Fruit fly (Drosophila melanogaster) whole organism, embryonic: ENCODE data around the gene CG13675.
A peak's percentile ranks its signal among the peaks of the same experiment; 100 is the strongest.

Experiments
- Bgb ChIP-seq: fragments of 200-800 bp; sonication (Bioruptor generic); IDR thresholded peaks from 2 replicates; pipeline ENCODE4 v1.3.6; 2022; ENCODE audit warnings: missing biosample characterization, missing genetic modification characterization; ENCODE audit not compliant: partially characterized antibody
- Blimp-1 ChIP-seq: fragments of 200-800 bp; sonication (Bioruptor generic); optimal IDR thresholded peaks from 3 replicates; lab custom pipeline; 2018; ENCODE audit warnings: missing biosample characterization, missing genetic modification characterization, mild to moderate bottlenecking, moderate library complexity, missing genetic modification reagents
- CG10147 ChIP-seq: fragments of 200-800 bp; sonication (Bioruptor generic); optimal IDR thresholded peaks from 2 replicates; lab custom pipeline; 2019; ENCODE audit warnings: missing biosample characterization, mild to moderate bottlenecking, missing genetic modification characterization, moderate library complexity
- CG10209 ChIP-seq: fragments of 200-800 bp; sonication (Bioruptor generic); optimal IDR thresholded peaks from 3 replicates; lab custom pipeline; 2017; ENCODE audit warnings: missing biosample characterization, mild to moderate bottlenecking, missing genetic modification characterization, missing genetic modification reagents
- CG1233 ChIP-seq: fragments of 200-800 bp; sonication (Bioruptor generic); optimal IDR thresholded peaks from 4 replicates; lab custom pipeline; 2018; ENCODE audit warnings: missing biosample characterization, mild to moderate bottlenecking, missing genetic modification characterization
- CG15269 ChIP-seq: fragments of 200-800 bp; sonication (Bioruptor generic); optimal IDR thresholded peaks from 2 replicates; lab custom pipeline; 2018; ENCODE audit warnings: missing biosample characterization, mild to moderate bottlenecking, missing genetic modification characterization, moderate library complexity
- CG1529 ChIP-seq: fragments of 200-800 bp; sonication (Bioruptor generic); optimal IDR thresholded peaks from 3 replicates; lab custom pipeline; 2018; ENCODE audit warnings: missing biosample characterization, missing genetic modification characterization
- CG17385 ChIP-seq: fragments of 200-800 bp; sonication (Bioruptor generic); optimal IDR thresholded peaks from 3 replicates; lab custom pipeline; 2018; ENCODE audit warnings: missing biosample characterization, mild to moderate bottlenecking, missing genetic modification characterization
- CG17829 ChIP-seq: fragments of 200-800 bp; optimal IDR thresholded peaks from 2 replicates; lab custom pipeline; 2019; ENCODE audit warnings: missing biosample characterization, mild to moderate bottlenecking, missing genetic modification characterization, moderate library complexity
- CG18011 ChIP-seq: fragments of 200-800 bp; sonication (Bioruptor generic); optimal IDR thresholded peaks from 2 replicates; lab custom pipeline; 2017; ENCODE audit warnings: missing biosample characterization, missing genetic modification characterization, mild to moderate bottlenecking, moderate library complexity, missing genotype
- CG2889 ChIP-seq: fragments of 200-800 bp; sonication (Bioruptor generic); IDR thresholded peaks from 3 replicates; pipeline ENCODE4 v1.3.6; 2022; ENCODE audit warnings: missing biosample characterization, missing genetic modification characterization
- CG3281 ChIP-seq: fragments of 200-800 bp; sonication (Bioruptor generic); optimal IDR thresholded peaks from 3 replicates; lab custom pipeline; 2017; ENCODE audit warnings: missing biosample characterization, mild to moderate bottlenecking, missing genetic modification characterization
- CG4282 ChIP-seq: fragments of 200-800 bp; sonication (Bioruptor generic); optimal IDR thresholded peaks from 2 replicates; lab custom pipeline; 2016; ENCODE audit warnings: missing biosample characterization, missing genetic modification characterization
- CG6689 ChIP-seq: fragments of 200-800 bp; sonication (Bioruptor generic); IDR thresholded peaks from 2 replicates; pipeline ENCODE4 v1.3.6; 2022; ENCODE audit warnings: missing biosample characterization, missing genetic modification characterization
- CG8944 ChIP-seq: fragments of 200-800 bp; sonication (Bioruptor generic); optimal IDR thresholded peaks from 3 replicates; lab custom pipeline; 2016; ENCODE audit warnings: missing biosample characterization, missing genetic modification characterization
- CG9215 ChIP-seq: fragments of 200-800 bp; sonication (Bioruptor generic); IDR thresholded peaks from 2 replicates; pipeline ENCODE4 v1.3.6; 2022; ENCODE audit warnings: missing biosample characterization, missing genetic modification characterization
- Camta ChIP-seq: fragments of 200-800 bp; sonication (Bioruptor generic); optimal IDR thresholded peaks from 2 replicates; lab custom pipeline; 2016; ENCODE audit warnings: missing biosample characterization, missing genetic modification characterization
- Chrac-16 ChIP-seq: fragments of 200-800 bp; sonication (Bioruptor generic); optimal IDR thresholded peaks from 3 replicates; lab custom pipeline; 2016; ENCODE audit warnings: missing biosample characterization, missing genetic modification characterization
- CoRest ChIP-seq: fragments of 200-800 bp; sonication (Bioruptor generic); optimal IDR thresholded peaks from 3 replicates; lab custom pipeline; 2018; ENCODE audit warnings: missing biosample characterization, mild to moderate bottlenecking, missing genetic modification characterization, moderate library complexity
- Dip3 ChIP-seq: fragments of 200-800 bp; sonication (Bioruptor generic); optimal IDR thresholded peaks from 3 replicates; lab custom pipeline; 2016; ENCODE audit warnings: missing biosample characterization, missing genetic modification characterization
- Doc2 ChIP-seq: fragments of 200-800 bp; sonication (Bioruptor generic); IDR thresholded peaks from 2 replicates; pipeline ENCODE4 v1.3.6; 2022; ENCODE audit warnings: missing biosample characterization, missing genetic modification characterization
- Doc3 ChIP-seq: fragments of 200-800 bp; sonication (Bioruptor generic); IDR thresholded peaks from 3 replicates; pipeline ENCODE4 v1.3.6; 2022; ENCODE audit warnings: missing biosample characterization, missing genetic modification characterization; ENCODE audit not compliant: partially characterized antibody
- Dp ChIP-seq: fragments of 200-800 bp; sonication (Bioruptor generic); optimal IDR thresholded peaks from 2 replicates; lab custom pipeline; 2018; ENCODE audit warnings: missing biosample characterization, mild to moderate bottlenecking, missing genetic modification characterization, moderate library complexity
- Eip74EF ChIP-seq, 2 experiments: fragments of 200-800 bp in 1 of 2; fragments of >200 bp in 1 of 2; sonication (Bioruptor generic) in 1 of 2; optimal IDR thresholded peaks; 2 replicates each; lab custom pipeline; 2017 to 2019; ENCODE audit warnings: missing biosample characterization in 2 of 2, missing genetic modification characterization in 2 of 2, mild to moderate bottlenecking in 1 of 2, moderate library complexity in 1 of 2
- Fer3 ChIP-seq: fragments of 200-800 bp; sonication (Bioruptor generic); optimal IDR thresholded peaks from 2 replicates; lab custom pipeline; 2018; ENCODE audit warnings: missing biosample characterization, mild to moderate bottlenecking, missing genetic modification characterization, moderate library complexity
- H15 ChIP-seq: fragments of 200-800 bp; sonication (Bioruptor generic); IDR thresholded peaks from 3 replicates; pipeline ENCODE4 v1.3.6; 2022; ENCODE audit warnings: missing biosample characterization, missing genetic modification characterization
- H2.0 ChIP-seq: fragments of 200-800 bp; sonication (Bioruptor generic); IDR thresholded peaks from 2 replicates; pipeline ENCODE4 v1.3.6; 2022; ENCODE audit warnings: missing biosample characterization, missing genetic modification characterization
- HLHmδ ChIP-seq: fragments of 200-800 bp; sonication (Bioruptor generic); optimal IDR thresholded peaks from 2 replicates; lab custom pipeline; 2018; ENCODE audit warnings: missing biosample characterization, mild to moderate bottlenecking, missing genetic modification characterization, moderate library complexity
- Hr78 ChIP-seq, 2 experiments: fragments of 200-800 bp in 1 of 2; fragments of >200 bp in 1 of 2; sonication (Bioruptor generic) in 1 of 2; optimal IDR thresholded peaks; 2 replicates each; lab custom pipeline; 2017 to 2019; ENCODE audit warnings: missing biosample characterization in 2 of 2, missing genetic modification characterization in 2 of 2, mild to moderate bottlenecking in 1 of 2, moderate library complexity in 1 of 2
- Meics ChIP-seq: fragments of 200-800 bp; sonication (Bioruptor generic); optimal IDR thresholded peaks from 2 replicates; lab custom pipeline; 2017; ENCODE audit warnings: missing biosample characterization, mild to moderate bottlenecking, missing genetic modification characterization
- Nf-YB ChIP-seq: fragments of 200-800 bp; sonication (Bioruptor generic); optimal IDR thresholded peaks from 3 replicates; lab custom pipeline; 2019; ENCODE audit warnings: missing biosample characterization, mild to moderate bottlenecking, missing genetic modification characterization, moderate library complexity
- Oaz ChIP-seq: fragments of 200-800 bp; sonication (Bioruptor generic); IDR thresholded peaks from 2 replicates; pipeline ENCODE4 v1.3.6; 2022; ENCODE audit warnings: missing biosample characterization, missing genetic modification characterization
- Poxn ChIP-seq: fragments of 200-800 bp; sonication (Bioruptor generic); IDR thresholded peaks from 2 replicates; pipeline ENCODE4 v1.3.6; 2022; ENCODE audit warnings: missing biosample characterization, missing genetic modification characterization
- Rfx ChIP-seq: fragments of 200-800 bp; sonication (Bioruptor generic); IDR thresholded peaks from 2 replicates; pipeline ENCODE4 v1.3.6; 2022; ENCODE audit warnings: missing biosample characterization, missing genetic modification characterization
- Rx ChIP-seq: fragments of 200-800 bp; sonication (Bioruptor generic); IDR thresholded peaks from 2 replicates; pipeline ENCODE4 v1.3.6; 2022; ENCODE audit warnings: missing biosample characterization, missing genetic modification characterization
- Sox100B ChIP-seq: fragments of 200-800 bp; sonication (Bioruptor generic); optimal IDR thresholded peaks from 3 replicates; lab custom pipeline; 2018; ENCODE audit warnings: missing biosample characterization, mild to moderate bottlenecking, missing genetic modification characterization
- Ssrp ChIP-seq: fragments of 200-800 bp; sonication (Bioruptor generic); optimal IDR thresholded peaks from 2 replicates; lab custom pipeline; 2018; ENCODE audit warnings: missing biosample characterization, mild to moderate bottlenecking, missing genetic modification characterization, moderate library complexity
- Vsx1 ChIP-seq: fragments of 200-800 bp; sonication (Bioruptor generic); optimal IDR thresholded peaks from 2 replicates; lab custom pipeline; 2017; ENCODE audit warnings: missing biosample characterization, mild to moderate bottlenecking, missing genetic modification characterization, missing genetic modification reagents
- bowl ChIP-seq: fragments of 200-800 bp; sonication (Bioruptor generic); IDR thresholded peaks from 2 replicates; pipeline ENCODE4 v1.3.6; 2022; ENCODE audit warnings: missing biosample characterization, missing genetic modification characterization
- fd96Cb ChIP-seq: fragments of 200-800 bp; sonication (Bioruptor generic); optimal IDR thresholded peaks from 2 replicates; lab custom pipeline; 2018; ENCODE audit warnings: missing biosample characterization, mild to moderate bottlenecking, missing genetic modification characterization, moderate library complexity
- ftz-f1 ChIP-seq: fragments of 200-800 bp; sonication (Bioruptor generic); optimal IDR thresholded peaks from 2 replicates; lab custom pipeline; 2016; ENCODE audit warnings: missing biosample characterization, missing genetic modification characterization
- gsb-n ChIP-seq: fragments of 200-800 bp; sonication (Bioruptor generic); optimal IDR thresholded peaks from 3 replicates; lab custom pipeline; 2018; ENCODE audit warnings: missing biosample characterization, mild to moderate bottlenecking, missing genetic modification characterization
- ind ChIP-seq: fragments of 200-800 bp; sonication (Bioruptor generic); optimal IDR thresholded peaks from 3 replicates; lab custom pipeline; 2016; ENCODE audit warnings: missing biosample characterization, missing genetic modification characterization
- insv ChIP-seq, 2 experiments: fragments of 200-800 bp; sonication (Bioruptor generic); optimal IDR thresholded peaks; 3 replicates each; lab custom pipeline; 2016 to 2018; ENCODE audit warnings: missing biosample characterization in 2 of 2, missing genetic modification characterization in 2 of 2
- luna ChIP-seq: fragments of 200-800 bp; sonication (Bioruptor generic); optimal IDR thresholded peaks from 2 replicates; lab custom pipeline; 2016; ENCODE audit warnings: missing biosample characterization, missing genetic modification characterization
- tll ChIP-seq, 2 experiments: fragments of 200-800 bp in 1 of 2; fragments of >200 bp in 1 of 2; sonication (Bioruptor generic) in 1 of 2; optimal IDR thresholded peaks; 2 replicates each; lab custom pipeline; 2017 to 2019; ENCODE audit warnings: missing biosample characterization in 2 of 2, missing genetic modification characterization in 2 of 2, mild to moderate bottlenecking in 1 of 2, moderate library complexity in 1 of 2
- vnd ChIP-seq: fragments of 200-800 bp; sonication (Bioruptor generic); IDR thresholded peaks from 3 replicates; pipeline ENCODE4 v1.3.6; 2022; ENCODE audit warnings: missing biosample characterization, missing genetic modification characterization; ENCODE audit not compliant: partially characterized antibody
- wek ChIP-seq: fragments of 200-800 bp; sonication (Bioruptor generic); optimal IDR thresholded peaks from 3 replicates; lab custom pipeline; 2018; ENCODE audit warnings: missing biosample characterization, mild to moderate bottlenecking, missing genetic modification characterization, moderate library complexity

CG13675 gene

dm6 chr3L:8115864-8116528 is 49.3 kb downstream of the CG13675 start, which contains the start of the genes Arp3 and msk (continued):
- TF ChIP-seq CG2889 (GFP tag; lab: Robert Waterston, UW) (peak; percentile 54; the same call in 2 of the 3 replicates), wek (no peak), CG8944 (GFP tag; lab: Kevin White, UChicago) (peak; percentile 92), Poxn (GFP tag; lab: Robert Waterston, UW) (no peak), CG4282 (GFP tag; lab: Kevin White, UChicago) (peak; percentile 77), Vsx1 (GFP tag; lab: Kevin White, UChicago) (no peak), CG1233 (peak; percentile 76), Bgb (GFP tag; lab: Robert Waterston, UW) (peak; percentile 51), Eip74EF (GFP tag; optimal IDR thresholded peaks at IDR 0.05; lab: Kevin White, UChicago) (peak in 1 of 2 experiments; percentile 15), CG17829 (tag; lab: Kevin White, UChicago) (peak; percentile 83), Meics (peak; percentile 74), CG10209 (GFP tag; lab: Kevin White, UChicago) (peak; percentile 67), tll (GFP tag; optimal IDR thresholded peaks at IDR 0.05; lab: Kevin White, UChicago) (peak; percentile 48 to 60), bowl (GFP tag; lab: Robert Waterston, UW) (no peak; the same call in 1 of the 2 replicates), luna (GFP tag; lab: Kevin White, UChicago) (peak; percentile 78), Hr78 (GFP tag; optimal IDR thresholded peaks at IDR 0.05; lab: Kevin White, UChicago) (no peak), H15 (GFP tag; lab: Robert Waterston, UW) (peak; percentile 74; the same call in 2 of the 3 replicates), Dip3 (GFP tag; lab: Kevin White, UChicago) (peak; percentile 92), Sox100B (GFP tag; lab: Kevin White, UChicago) (no peak), Rx (peak; percentile 69), Doc2 (no peak), CG3281 (GFP tag; lab: Kevin White, UChicago) (peak; percentile 88), Nf-YB (GFP tag; lab: Kevin White, UChicago) (peak; percentile 49), Doc3 (GFP tag; lab: Robert Waterston, UW) (peak; percentile 35; the same call in 2 of the 3 replicates), fd96Cb (tag; lab: Kevin White, UChicago) (peak; percentile 65), CG9215 (peak; percentile 83), CG17385 (GFP tag; lab: Kevin White, UChicago) (peak; percentile 99), H2.0 (peak; percentile 69), vnd (GFP tag; lab: Robert Waterston, UW) (no peak), Blimp-1 (GFP tag; lab: Kevin White, UChicago) (no peak), Camta (peak; percentile 87), Chrac-16 (GFP tag; lab: Kevin White, UChicago) (peak; percentile 84), CG18011 (GFP tag; lab: Kevin White, UChicago) (peak; percentile 43), HLHmδ (no peak), CoRest (peak; percentile 80), gsb-n (tag; lab: Kevin White, UChicago) (no peak), Fer3 (tag; lab: Kevin White, UChicago) (peak; percentile 74), Oaz (GFP tag; lab: Robert Waterston, UW) (0 out of 2 replicates have a peak, but pooled peaks have one; percentile 37), CG10147 (peak; percentile 81), CG15269 (tag; lab: Kevin White, UChicago) (no peak), insv (GFP tag; optimal IDR thresholded peaks at IDR 0.05; lab: Kevin White, UChicago) (peak in 1 of 2 experiments; percentile 57), CG6689 (GFP tag; lab: Robert Waterston, UW) (peak; percentile 56), ftz-f1 (GFP tag; lab: Kevin White, UChicago) (peak; percentile 69), CG1529 (GFP tag; lab: Kevin White, UChicago) (no peak), Dp (peak; percentile 58), Rfx (GFP tag; lab: Robert Waterston, UW) (peak; percentile 86), Ssrp (tag; lab: Kevin White, UChicago) (peak; percentile 66), ind (GFP tag; lab: Kevin White, UChicago) (peak; percentile 88)
